Worm (Caenorhabditis elegans): ENCODE measurements around the gene srb-17.
A peak's percentile ranks its signal among the peaks of the same experiment; 100 is the strongest.

The srb-17 gene

DNA sequence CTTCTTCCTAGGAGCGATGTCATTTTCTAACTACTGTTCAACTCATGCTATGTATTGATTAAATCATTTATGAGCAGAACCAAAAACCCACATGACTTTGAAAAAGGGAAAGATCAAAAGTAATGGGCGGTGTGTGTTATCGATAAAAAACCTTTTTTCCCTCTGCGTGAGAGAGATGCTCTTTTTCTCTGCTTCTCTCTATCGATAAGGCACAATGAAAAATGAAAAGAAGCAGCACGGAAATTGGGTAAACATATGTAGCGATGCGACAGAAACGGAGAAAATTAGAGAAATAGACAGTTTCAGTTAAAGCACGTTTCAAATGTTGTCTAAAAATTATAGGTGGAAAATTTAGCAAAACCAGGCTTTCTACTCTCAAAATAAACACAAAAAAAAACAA lies 45.3 kb upstream of the srb-17 start (continued):
- TF ChIP-seq Y75B8A.6 (GFP tag; IDR thresholded peaks at IDR 0.05): no peak
- TF ChIP-seq F37D6.2 (tag; optimal IDR thresholded peaks at IDR 0.05): no peak
- TF ChIP-seq aha-1 (tag): peak; percentile 89
- no peak for TF ChIP-seq lin-29 (GFP tag; IDR thresholded peaks at IDR 0.05)
- no peak for TF ChIP-seq fos-1 (tag; optimal IDR thresholded peaks at IDR 0.05)
- TF ChIP-seq tra-1 (GFP tag; IDR thresholded peaks at IDR 0.05): 0 out of 2 replicates have a peak, but pooled peaks have one; percentile 57
- TF ChIP-seq cey-2 (tag; optimal IDR thresholded peaks at IDR 0.05; ENCODE audit: borderline replicate concordance, insufficient read depth): no peak
- no peak for TF ChIP-seq gei-8 (GFP tag; optimal IDR thresholded peaks at IDR 0.05)
- no peak for TF ChIP-seq ceh-28 (tag; optimal IDR thresholded peaks at IDR 0.05)
- no peak for TF ChIP-seq aly-2 (tag; optimal IDR thresholded peaks at IDR 0.05)
- no peak for TF ChIP-seq snpc-4 (tag; optimal IDR thresholded peaks at IDR 0.05)

DNA sequence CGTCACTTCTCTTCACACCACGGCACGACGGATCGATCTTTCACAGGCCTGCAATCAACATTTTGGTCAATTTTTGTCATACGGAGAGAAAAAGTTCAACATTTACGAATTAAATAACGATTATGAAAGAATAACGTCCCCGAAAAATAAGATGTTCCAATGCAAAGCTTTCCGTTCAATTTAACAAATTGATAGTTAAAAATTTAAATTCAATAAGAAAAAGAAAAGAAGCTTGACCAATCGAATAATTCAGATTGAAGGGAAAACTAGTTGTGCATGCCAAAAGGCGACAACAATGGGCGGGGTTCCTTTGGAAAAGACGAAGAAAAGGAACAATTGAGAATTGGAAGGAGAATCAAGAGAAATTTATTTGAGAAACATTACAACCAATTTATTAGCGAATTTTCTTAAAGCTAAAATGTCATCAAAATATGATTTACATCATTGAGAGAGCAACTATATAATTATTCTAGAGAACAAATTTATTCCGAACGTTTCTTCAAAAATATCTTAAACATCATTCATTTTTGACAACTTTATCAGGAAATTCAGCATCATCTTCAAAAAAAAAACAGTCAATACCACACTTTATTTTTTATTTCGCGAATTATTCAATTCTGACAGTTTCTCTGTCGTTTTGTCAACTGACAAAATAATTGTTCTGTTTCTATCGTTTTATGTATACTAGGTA lies 44.7 kb upstream of the srb-17 start, which contains the start of gene tax-6:
TSS of gene tax-6 (minus strand) at position 51 of the 691 bp plus-strand sequence.
- no peak for TF ChIP-seq aly-2 (tag; optimal IDR thresholded peaks at IDR 0.05)
- no peak for TF ChIP-seq arid-1 (GFP tag; conservative IDR thresholded peaks at IDR 0.05)
- peak; percentile 91 for TF ChIP-seq aha-1 (tag)
- no peak for TF ChIP-seq Y5F2A.4 (GFP tag; optimal IDR thresholded peaks at IDR 0.05)
- no peak for TF ChIP-seq T20F7.1 (GFP tag; optimal IDR thresholded peaks at IDR 0.05)

ce11 chrIV:10500481-10500880 lies 43.4 kb upstream of the srb-17 start:
- TF ChIP-seq nhr-48 (tag; optimal IDR thresholded peaks at IDR 0.05) (no peak), lim-7 (GFP tag; IDR thresholded peaks at IDR 0.05) (no peak), dmd-8 (GFP tag; IDR thresholded peaks at IDR 0.05) (no peak), ZK337.2 (GFP tag; IDR thresholded peaks at IDR 0.05) (no peak), ztf-11 (tag; optimal IDR thresholded peaks at IDR 0.05) (no peak), fkh-10 (GFP tag; optimal IDR thresholded peaks at IDR 0.05) (no peak), saeg-2 (GFP tag; IDR thresholded peaks at IDR 0.05) (no peak), nhr-11 (tag; optimal IDR thresholded peaks at IDR 0.05) (no peak)

DNA sequence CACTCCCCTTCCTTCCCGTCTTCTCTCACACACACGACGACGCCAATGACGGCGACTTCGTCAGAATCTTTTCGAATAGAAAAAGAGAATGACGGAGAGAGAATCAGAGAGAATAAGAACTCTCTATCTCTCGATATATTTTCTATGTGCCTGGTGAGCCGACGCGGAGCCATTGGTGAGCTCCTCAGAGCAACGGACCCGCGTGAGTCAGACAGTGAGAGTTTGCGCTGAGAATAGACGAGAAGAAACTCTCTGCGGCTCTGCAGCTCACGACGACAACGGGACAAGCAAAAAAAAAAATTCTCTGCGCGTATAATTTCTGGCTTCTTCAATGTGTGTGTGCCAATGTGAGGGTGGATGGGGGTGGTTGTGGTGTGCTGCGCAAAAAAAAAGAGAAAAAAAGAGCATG lies 42.9 kb upstream of the srb-17 start:
- peak; percentile 73 for TF ChIP-seq rbr-2 (tag; optimal IDR thresholded peaks at IDR 0.05)
- no peak for TF ChIP-seq Y48G9A.11 (GFP tag; IDR thresholded peaks at IDR 0.05)
- TF ChIP-seq daf-19 (GFP tag; conservative IDR thresholded peaks at IDR 0.05): no peak
- no peak for TF ChIP-seq daf-12 (tag; optimal IDR thresholded peaks at IDR 0.05)
- TF ChIP-seq dmd-9 (GFP tag; IDR thresholded peaks at IDR 0.05): no peak
- TF ChIP-seq cey-2 (tag; optimal IDR thresholded peaks at IDR 0.05; ENCODE audit: borderline replicate concordance, insufficient read depth): no peak
- no peak for TF ChIP-seq mdt-29 (GFP tag; IDR thresholded peaks at IDR 0.05)
- TF ChIP-seq aly-2 (tag; optimal IDR thresholded peaks at IDR 0.05): no peak
- TF ChIP-seq sdz-12 (GFP tag; optimal IDR thresholded peaks at IDR 0.05): no peak
- no peak for TF ChIP-seq unc-39 (tag; optimal IDR thresholded peaks at IDR 0.05)
- peak; percentile 100 for TF ChIP-seq ZK337.2 (GFP tag; IDR thresholded peaks at IDR 0.05)
- TF ChIP-seq ceh-32 (tag; optimal IDR thresholded peaks at IDR 0.05; ENCODE audit: poor library complexity): no peak
- no peak for TF ChIP-seq T20F7.1 (GFP tag; optimal IDR thresholded peaks at IDR 0.05)
- no peak for TF ChIP-seq R02D3.7 (tag; optimal IDR thresholded peaks at IDR 0.05)
- TF ChIP-seq nhr-111 (GFP tag; optimal IDR thresholded peaks at IDR 0.05): no peak
- no peak for TF ChIP-seq ceh-28 (tag; optimal IDR thresholded peaks at IDR 0.05)
- no peak for TF ChIP-seq nhr-48 (tag; optimal IDR thresholded peaks at IDR 0.05)
- no peak for TF ChIP-seq ceh-62 (tag; optimal IDR thresholded peaks at IDR 0.05)
- TF ChIP-seq nhr-25 (tag; optimal IDR thresholded peaks at IDR 0.05; ENCODE audit: borderline replicate concordance, insufficient read depth): no peak
- TF ChIP-seq hmg-1.1 (GFP tag; IDR thresholded peaks at IDR 0.05): peak; percentile 71
- TF ChIP-seq php-3 (GFP tag; IDR thresholded peaks at IDR 0.05): no peak
- TF ChIP-seq unc-130 (GFP tag; optimal IDR thresholded peaks at IDR 0.05): no peak
- no peak for TF ChIP-seq nhr-10 (tag; optimal IDR thresholded peaks at IDR 0.05)
- no peak for TF ChIP-seq nhr-6 (tag; optimal IDR thresholded peaks at IDR 0.05)
- peak; percentile 27 for TF ChIP-seq hlh-11 (tag; optimal IDR thresholded peaks at IDR 0.05)
- peak; percentile 50 for TF ChIP-seq hlh-30 (tag; optimal IDR thresholded peaks at IDR 0.05; ENCODE audit: insufficient read depth)
- no peak for TF ChIP-seq zip-2 (tag; optimal IDR thresholded peaks at IDR 0.05)
- TF ChIP-seq madf-9 (GFP tag; conservative IDR thresholded peaks at IDR 0.05): no peak
- no peak for TF ChIP-seq fos-1 (tag; optimal IDR thresholded peaks at IDR 0.05)
- TF ChIP-seq egl-43 (GFP tag; IDR thresholded peaks at IDR 0.05): 0 out of 2 replicates have a peak, but pooled peaks have one; percentile 60
